Worm (Caenorhabditis elegans): ENCODE measurements around the gene ndab-2.

ndab-2 gene

DNA sequence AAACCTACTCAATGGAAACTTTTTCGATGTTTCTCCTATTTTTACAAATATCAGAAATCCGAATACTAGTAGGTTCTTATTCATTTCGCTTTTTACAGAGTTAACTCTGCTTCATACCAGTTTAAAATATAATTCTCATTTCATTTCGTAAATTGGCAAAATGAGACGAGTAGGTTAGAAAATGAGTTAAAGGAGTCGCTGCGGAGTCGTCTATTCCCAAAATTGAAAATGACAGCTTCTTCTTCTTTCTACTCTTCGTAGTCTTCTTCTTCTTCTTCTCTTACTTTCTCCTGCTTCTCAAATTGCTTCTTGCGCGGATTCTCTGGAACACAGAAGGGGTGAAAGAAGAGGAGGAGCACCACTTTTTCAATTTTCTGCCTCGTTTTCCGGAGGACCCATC is 35.8 kb upstream of the ndab-2 start, which contains the start of gene glr-2:
Gene glr-2 (minus strand): TSS at position 211 of the 400 bp plus-strand sequence.
- no peak for TF ChIP-seq T26A8.4 (GFP tag; IDR thresholded peaks at IDR 0.05)
- TF ChIP-seq ceh-28 (tag; optimal IDR thresholded peaks at IDR 0.05) = no peak
- TF ChIP-seq nhr-77 (tag; optimal IDR thresholded peaks at IDR 0.05) = no peak
- no peak for TF ChIP-seq hif-1 (tag; optimal IDR thresholded peaks at IDR 0.05)
- TF ChIP-seq zip-2 (tag; optimal IDR thresholded peaks at IDR 0.05) = no peak
- no peak for TF ChIP-seq ztf-7 (tag; optimal IDR thresholded peaks at IDR 0.05)
- TF ChIP-seq daf-12 (tag; optimal IDR thresholded peaks at IDR 0.05) = no peak
- TF ChIP-seq mxl-3 (GFP tag; optimal IDR thresholded peaks at IDR 0.05) = no peak
- no peak for TF ChIP-seq madf-5 (GFP tag; IDR thresholded peaks at IDR 0.05)

DNA sequence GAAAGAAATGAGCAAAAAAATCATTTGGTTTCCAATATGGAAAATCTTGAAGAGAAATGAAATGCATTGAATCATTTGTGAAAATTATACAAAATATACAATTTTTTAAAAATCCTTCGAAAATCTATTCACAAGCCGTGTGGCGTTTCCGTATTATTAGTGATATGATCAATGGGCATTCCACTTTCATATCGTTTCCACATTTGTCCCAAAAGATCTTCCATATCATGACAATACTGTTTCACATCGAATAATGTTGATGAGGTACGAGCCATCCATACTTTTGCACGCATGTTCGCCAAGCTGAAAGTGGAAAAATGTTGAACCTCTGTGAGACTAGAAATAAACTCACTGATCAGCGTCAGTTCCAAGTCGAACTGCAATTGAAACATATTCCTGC is 34.2 kb upstream of the ndab-2 start:
- TF ChIP-seq F49E8.2 (tag; optimal IDR thresholded peaks at IDR 0.05; ENCODE audit: borderline replicate concordance) (no peak), aha-1 (tag) (peak; percentile 91), duxl-1 (tag; optimal IDR thresholded peaks at IDR 0.05; ENCODE audit: poor library complexity) (no peak), tra-1 (GFP tag; IDR thresholded peaks at IDR 0.05) (no peak), saeg-2 (GFP tag; IDR thresholded peaks at IDR 0.05) (no peak), skn-1 (tag; optimal IDR thresholded peaks at IDR 0.05) (no peak), snpc-4 (tag; optimal IDR thresholded peaks at IDR 0.05) (no peak), zfp-2 (tag; optimal IDR thresholded peaks at IDR 0.05) (no peak), R02D3.7 (tag; optimal IDR thresholded peaks at IDR 0.05) (no peak), fos-1 (tag; optimal IDR thresholded peaks at IDR 0.05) (no peak), unc-62 (GFP tag; optimal IDR thresholded peaks at IDR 0.05 in 1 of 2) (no peak), unc-62 (tag; optimal IDR thresholded peaks at IDR 0.05) (no peak), ceh-44 (GFP tag; IDR thresholded peaks at IDR 0.05) (no peak), T26A8.4 (GFP tag; IDR thresholded peaks at IDR 0.05) (0 out of 2 replicates have a peak, but pooled peaks have one; percentile 12), mxl-2 (GFP tag; conservative IDR thresholded peaks at IDR 0.05) (no peak)

ce11 chrIII:7148191-7148590 is 32.4 kb upstream of the ndab-2 start:
- TF ChIP-seq nhr-77 (tag; optimal IDR thresholded peaks at IDR 0.05) (no peak), aha-1 (tag) (peak; percentile 77)

DNA sequence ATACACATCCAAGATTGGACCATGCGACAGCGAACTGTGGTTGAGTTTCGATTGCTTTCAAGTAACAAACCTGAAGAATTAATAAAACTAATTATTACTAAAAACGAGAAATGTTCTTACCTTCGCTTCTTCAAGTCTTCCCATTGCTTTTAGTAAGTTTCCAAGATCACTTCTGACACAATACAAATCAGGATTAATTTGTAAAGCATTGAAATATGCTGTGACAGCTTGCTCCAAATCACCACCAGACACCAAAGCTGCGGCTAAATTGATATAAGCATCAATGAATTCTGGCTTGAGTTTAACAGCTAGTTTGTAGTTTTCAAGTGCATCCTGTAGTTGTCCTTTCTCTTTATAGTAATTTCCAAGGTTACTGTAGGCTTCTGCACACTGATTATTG is 30.4 kb upstream of the ndab-2 start:
- TF ChIP-seq mdt-29 (GFP tag; IDR thresholded peaks at IDR 0.05) (no peak), aha-1 (tag) (peak; percentile 91), nhr-102 (tag; optimal IDR thresholded peaks at IDR 0.05) (no peak), madf-5 (GFP tag; IDR thresholded peaks at IDR 0.05) (no peak), mes-2 (tag; optimal IDR thresholded peaks at IDR 0.05; ENCODE audit: poor library complexity, severe bottlenecking) (no peak), unc-62 (GFP tag; optimal IDR thresholded peaks at IDR 0.05 in 1 of 2) (peak in 1 of 2 experiments; percentile 54), unc-62 (tag; optimal IDR thresholded peaks at IDR 0.05) (no peak)

DNA sequence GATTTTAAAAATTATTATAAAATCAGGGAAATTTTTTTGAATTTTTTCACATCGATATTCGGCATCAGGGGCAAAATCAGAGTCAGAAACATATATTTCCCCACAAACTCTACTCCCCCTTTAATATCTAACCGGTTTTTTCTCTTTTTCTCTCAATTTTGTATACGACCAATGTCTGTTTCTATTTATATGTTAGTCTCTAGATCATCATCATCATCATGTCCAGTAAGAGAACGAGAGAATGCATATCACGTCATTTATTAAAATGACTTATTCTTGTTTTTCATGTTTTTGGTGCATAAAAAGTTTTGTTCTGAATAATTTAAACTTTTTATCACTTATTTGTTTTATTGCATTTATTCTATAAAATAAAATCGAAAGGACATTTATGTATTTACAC is 28.0 kb upstream of the ndab-2 start:
- 0 out of 2 replicates have a peak, but pooled peaks have one; percentile 7 for TF ChIP-seq T26A8.4 (GFP tag; IDR thresholded peaks at IDR 0.05)
- no peak for TF ChIP-seq nhr-77 (tag; optimal IDR thresholded peaks at IDR 0.05)
- TF ChIP-seq unc-130 (GFP tag; optimal IDR thresholded peaks at IDR 0.05) = no peak
- TF ChIP-seq mep-1 (tag; optimal IDR thresholded peaks at IDR 0.05) = peak; percentile 2
- no peak for TF ChIP-seq mdt-29 (GFP tag; IDR thresholded peaks at IDR 0.05)
- no peak for TF ChIP-seq ceh-28 (tag; optimal IDR thresholded peaks at IDR 0.05)
- 0 out of 2 replicates have a peak, but pooled peaks have one; percentile 37 for TF ChIP-seq ctbp-1 (GFP tag; IDR thresholded peaks at IDR 0.05)

DNA sequence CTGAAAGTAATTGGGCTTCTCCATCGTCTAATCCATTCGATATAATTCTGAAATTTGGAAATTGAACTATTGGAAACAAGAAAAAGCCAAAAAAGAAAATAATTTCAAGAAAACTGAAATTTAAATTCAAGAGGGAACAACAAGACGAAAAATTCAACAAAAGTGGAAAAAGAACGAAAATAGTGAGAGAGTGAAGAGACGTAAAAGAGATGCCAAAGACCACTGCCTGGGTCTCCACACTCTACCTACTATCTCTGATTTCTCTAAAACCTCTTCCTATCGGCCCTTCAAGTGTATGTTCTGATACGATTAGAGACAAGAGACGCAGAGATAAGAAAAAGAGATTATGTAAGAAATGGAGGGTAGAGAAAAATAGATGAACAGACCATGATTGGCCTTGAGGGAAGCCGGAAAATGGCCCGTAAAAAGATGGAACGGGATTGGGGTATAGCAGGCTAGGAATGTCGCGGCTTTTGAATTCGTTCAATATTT is 26.8 kb upstream of the ndab-2 start, which contains the start of gene ogt-1:
Gene ogt-1 (minus strand): TSS at position 51 of the 492 bp plus-strand sequence.
- TF ChIP-seq nhr-28 (tag; optimal IDR thresholded peaks at IDR 0.05) (peak; percentile 65), ceh-44 (GFP tag; IDR thresholded peaks at IDR 0.05) (no peak), ceh-32 (tag; optimal IDR thresholded peaks at IDR 0.05; ENCODE audit: poor library complexity) (no peak), F10B5.3 (tag; optimal IDR thresholded peaks at IDR 0.05) (peak; percentile 32), daf-16 (GFP tag; optimal IDR thresholded peaks at IDR 0.05) (peak in 1 of 2 experiments; percentile 24), daf-16 (tag; optimal IDR thresholded peaks at IDR 0.05) (peak; percentile 82), R02D3.7 (tag; optimal IDR thresholded peaks at IDR 0.05) (no peak), ces-1 (GFP tag; optimal IDR thresholded peaks at IDR 0.05) (peak; percentile 58), madf-9 (GFP tag; conservative IDR thresholded peaks at IDR 0.05) (peak; percentile 25; the same call in 1 of the 2 replicates), nhr-77 (tag; optimal IDR thresholded peaks at IDR 0.05) (peak; percentile 17), nhr-6 (tag; optimal IDR thresholded peaks at IDR 0.05) (peak; percentile 92), sdz-12 (GFP tag; optimal IDR thresholded peaks at IDR 0.05) (no peak), fkh-10 (GFP tag; optimal IDR thresholded peaks at IDR 0.05) (no peak), ZK337.2 (GFP tag; IDR thresholded peaks at IDR 0.05) (no peak), zip-2 (tag; optimal IDR thresholded peaks at IDR 0.05) (no peak), nhr-48 (tag; optimal IDR thresholded peaks at IDR 0.05) (peak; percentile 75), F44E2.7 (GFP tag; IDR thresholded peaks at IDR 0.05) (no peak)

Data from whole organism, L4 larva.